Worm (Caenorhabditis elegans) whole organism, L4 larva: ENCODE data around the gene sec-61.A.

Source experiments
- D1046.2 ChIP-seq: fragments of 200-800 bp; sonication (Bioruptor generic); IDR thresholded peaks from 2 replicates; pipeline ENCODE4 v1.3.6; 2022; ENCODE audit warnings: missing genetic modification characterization, missing compliant biosample characterization
- T20F7.1 ChIP-seq: fragments of 200-800 bp; sonication (Bioruptor generic); optimal IDR thresholded peaks from 2 replicates; lab custom pipeline; 2018; ENCODE audit warnings: mild to moderate bottlenecking, missing genetic modification characterization, missing compliant biosample characterization
- T26A8.4 ChIP-seq: fragments of 200-800 bp; sonication (Bioruptor generic); IDR thresholded peaks from 2 replicates; pipeline ENCODE4 v1.3.6; 2022; ENCODE audit warnings: missing genetic modification characterization, missing compliant biosample characterization
- Y48G9A.11 ChIP-seq: fragments of 200-800 bp; sonication (Bioruptor generic); IDR thresholded peaks from 2 replicates; pipeline ENCODE4 v1.3.6; 2022; ENCODE audit warnings: missing genetic modification reagents, missing genetic modification characterization, missing compliant biosample characterization
- ama-1 ChIP-seq: fragments of 150-350 bp; optimal IDR thresholded peaks from 2 replicates; lab custom pipeline; 2014; ENCODE audit warnings: inconsistent platforms, mixed read lengths
- arid-1 ChIP-seq: fragments of 200-800 bp; sonication (Bioruptor generic); conservative IDR thresholded peaks from 2 replicates; pipeline ENCODE4 v1.3.6; 2022; ENCODE audit warnings: missing genetic modification reagents, missing genetic modification characterization, missing compliant biosample characterization
- attf-4 ChIP-seq: sonication (generic microtip); optimal IDR thresholded peaks from 3 replicates; lab custom pipeline; 2017; ENCODE audit warnings: missing biosample characterization, missing genetic modification characterization
- ceh-20 ChIP-seq: fragments of 200-800 bp; sonication (Bioruptor generic); IDR thresholded peaks from 2 replicates; pipeline ENCODE4 v1.3.6; 2022; ENCODE audit warnings: missing genetic modification reagents, missing genetic modification characterization, missing compliant biosample characterization
- ceh-28 ChIP-seq: fragments of 150-350 bp; optimal IDR thresholded peaks from 2 replicates; lab custom pipeline; 2014; ENCODE audit warnings: missing biosample characterization, missing genetic modification reagents, missing genetic modification characterization
- ceh-82 ChIP-seq: sonication (generic microtip); optimal IDR thresholded peaks from 2 replicates; lab custom pipeline; 2017; ENCODE audit warnings: missing biosample characterization, missing genetic modification characterization
- ctbp-1 ChIP-seq: fragments of 200-800 bp; sonication (Bioruptor generic); IDR thresholded peaks from 2 replicates; pipeline ENCODE4 v1.3.6; 2022; ENCODE audit warnings: missing genetic modification reagents, missing genetic modification characterization, missing compliant biosample characterization
- daf-12 ChIP-seq: fragments of 150-350 bp; optimal IDR thresholded peaks from 2 replicates; lab custom pipeline; 2014; ENCODE audit warnings: missing biosample characterization, missing genetic modification reagents, missing genetic modification characterization
- daf-16 ChIP-seq, 3 experiments: sonication (generic microtip); optimal IDR thresholded peaks; 2 replicates each; lab custom pipeline; 2016 to 2017; ENCODE audit warnings: missing genetic modification characterization in 3 of 3, missing genetic modification reagents in 3 of 3, mild to moderate bottlenecking in 2 of 3, missing compliant biosample characterization in 2 of 3, missing biosample characterization in 1 of 3, moderate library complexity in 1 of 3
- dmd-6 ChIP-seq: fragments of 200-800 bp; sonication (Bioruptor generic); IDR thresholded peaks from 2 replicates; pipeline ENCODE4 v1.3.6; 2022; ENCODE audit warnings: missing genetic modification reagents, missing genetic modification characterization, missing compliant biosample characterization
- dmd-8 ChIP-seq: fragments of 200-800 bp; sonication (Bioruptor generic); IDR thresholded peaks from 2 replicates; pipeline ENCODE4 v1.3.6; 2022; ENCODE audit warnings: missing genetic modification characterization, missing compliant biosample characterization
- dmd-9 ChIP-seq: fragments of 200-800 bp; sonication (Bioruptor generic); IDR thresholded peaks from 2 replicates; pipeline ENCODE4 v1.3.6; 2022; ENCODE audit warnings: missing genetic modification reagents, missing genetic modification characterization, missing compliant biosample characterization
- dpl-1 ChIP-seq: fragments of 150-350 bp; optimal IDR thresholded peaks from 2 replicates; lab custom pipeline; 2014; ENCODE audit warnings: missing biosample characterization, missing genetic modification reagents, missing genetic modification characterization
- egl-43 ChIP-seq: fragments of 200-800 bp; sonication (Bioruptor generic); IDR thresholded peaks from 2 replicates; pipeline ENCODE4 v1.3.6; 2022; ENCODE audit warnings: missing genetic modification reagents, missing genetic modification characterization, missing compliant biosample characterization
- hif-1 ChIP-seq, 2 experiments: sonication (generic microtip); optimal IDR thresholded peaks; 2 replicates each; lab custom pipeline; 2016 to 2017; ENCODE audit warnings: missing compliant biosample characterization in 2 of 2, missing genetic modification characterization in 2 of 2, missing genetic modification reagents in 2 of 2, missing genotype in 2 of 2, mild to moderate bottlenecking in 1 of 2
- hlh-11 ChIP-seq: fragments of 200-800 bp; sonication (Bioruptor generic); optimal IDR thresholded peaks from 2 replicates; lab custom pipeline; 2018; ENCODE audit warnings: mild to moderate bottlenecking, missing genetic modification characterization, missing compliant biosample characterization
- hlh-30 ChIP-seq: sonication (generic microtip); optimal IDR thresholded peaks from 2 replicates; lab custom pipeline; 2017; ENCODE audit warnings: antibody characterized with exemption, mild to moderate bottlenecking, missing genetic modification characterization, missing compliant biosample characterization; ENCODE audit not compliant: insufficient read depth
- lim-7 ChIP-seq: fragments of 200-800 bp; sonication (Bioruptor generic); IDR thresholded peaks from 2 replicates; pipeline ENCODE4 v1.3.6; 2022; ENCODE audit warnings: missing genetic modification characterization, missing compliant biosample characterization
- lin-15B ChIP-seq: fragments of 150-350 bp; sonication (generic microtip); optimal IDR thresholded peaks from 3 replicates; lab custom pipeline; 2014; ENCODE audit warnings: missing biosample characterization, missing genetic modification characterization
- lin-38 ChIP-seq: fragments of 200-800 bp; sonication (Bioruptor generic); IDR thresholded peaks from 2 replicates; pipeline ENCODE4 v1.3.6; 2022; ENCODE audit warnings: missing genetic modification reagents, missing genetic modification characterization, missing compliant biosample characterization
- madf-5 ChIP-seq, 2 experiments: fragments of 200-800 bp; sonication (Bioruptor generic); IDR thresholded peaks; 2 replicates each; pipeline ENCODE4 v1.3.6; 2022; ENCODE audit warnings: missing compliant biosample characterization in 2 of 2, missing genetic modification characterization in 2 of 2
- madf-9 ChIP-seq: fragments of 200-800 bp; sonication (Bioruptor generic); conservative IDR thresholded peaks from 2 replicates; pipeline ENCODE4 v1.3.6; 2022; ENCODE audit warnings: missing genetic modification reagents, missing genetic modification characterization, missing compliant biosample characterization
- mdl-1 ChIP-seq, 2 experiments: fragments of 150-350 bp in 1 of 2; sonication (generic microtip) in 1 of 2; optimal IDR thresholded peaks; 2 replicates each; lab custom pipeline; 2014 to 2017; ENCODE audit warnings: missing biosample characterization in 2 of 2, missing genetic modification characterization in 2 of 2
- mep-1 ChIP-seq: fragments of 150-350 bp; sonication (generic microtip); optimal IDR thresholded peaks from 3 replicates; lab custom pipeline; 2014; ENCODE audit warnings: missing biosample characterization, missing genetic modification characterization
- mes-2 ChIP-seq: sonication (generic microtip); optimal IDR thresholded peaks from 2 replicates; lab custom pipeline; 2016; ENCODE audit warnings: missing genotype, mild to moderate bottlenecking, missing genetic modification characterization, missing compliant biosample characterization; ENCODE audit not compliant: poor library complexity, severe bottlenecking
- mxl-3 ChIP-seq: fragments of 200-800 bp; sonication (Bioruptor generic); optimal IDR thresholded peaks from 2 replicates; lab custom pipeline; 2018; ENCODE audit warnings: mild to moderate bottlenecking, missing genetic modification characterization, missing compliant biosample characterization
- nhr-11 ChIP-seq: fragments of 150-350 bp; optimal IDR thresholded peaks from 2 replicates; lab custom pipeline; 2014; ENCODE audit warnings: missing biosample characterization, missing genetic modification characterization
- nhr-111 ChIP-seq: fragments of 200-800 bp; sonication (Bioruptor generic); optimal IDR thresholded peaks from 2 replicates; lab custom pipeline; 2018; ENCODE audit warnings: mild to moderate bottlenecking, missing genetic modification characterization, missing compliant biosample characterization
- nhr-237 ChIP-seq: sonication (generic microtip); optimal IDR thresholded peaks from 2 replicates; lab custom pipeline; 2017; ENCODE audit warnings: missing biosample characterization, missing genetic modification characterization
- nhr-25 ChIP-seq: sonication (generic microtip); optimal IDR thresholded peaks from 2 replicates; lab custom pipeline; 2017; ENCODE audit warnings: missing genetic modification characterization, mild to moderate bottlenecking, missing compliant biosample characterization, antibody characterized with exemption, moderate library complexity, borderline replicate concordance; ENCODE audit not compliant: insufficient read depth
- nhr-41 ChIP-seq: fragments of 200-800 bp; sonication (Bioruptor generic); IDR thresholded peaks from 2 replicates; pipeline ENCODE4 v1.3.6; 2022; ENCODE audit warnings: missing genetic modification reagents, missing genetic modification characterization, missing compliant biosample characterization
- nhr-48 ChIP-seq: sonication (generic microtip); optimal IDR thresholded peaks from 2 replicates; lab custom pipeline; 2016; ENCODE audit warnings: mild to moderate bottlenecking, missing genetic modification characterization, missing compliant biosample characterization
- nhr-77 ChIP-seq: fragments of 150-350 bp; optimal IDR thresholded peaks from 2 replicates; lab custom pipeline; 2014; ENCODE audit warnings: missing biosample characterization, missing genetic modification characterization
- pha-4 ChIP-seq, 2 experiments: fragments of 150-350 bp in 1 of 2; fragments of 200-800 bp in 1 of 2; sonication (Bioruptor generic) in 1 of 2; IDR thresholded peaks in 1 of 2; optimal IDR thresholded peaks in 1 of 2; 2 replicates each; pipeline versions ENCODE4 v1.3.6 to Lab custom; 2014 to 2022; ENCODE audit warnings: missing genetic modification characterization in 2 of 2, missing genetic modification reagents in 2 of 2, missing biosample characterization in 1 of 2, missing compliant biosample characterization in 1 of 2
- pqm-1 ChIP-seq: sonication (generic microtip); optimal IDR thresholded peaks from 2 replicates; lab custom pipeline; 2017; ENCODE audit warnings: missing biosample characterization, missing genetic modification characterization
- saeg-2 ChIP-seq: fragments of 200-800 bp; sonication (Bioruptor generic); IDR thresholded peaks from 2 replicates; pipeline ENCODE4 v1.3.6; 2022; ENCODE audit warnings: missing genetic modification reagents, missing genetic modification characterization, missing compliant biosample characterization
- set-16 ChIP-seq: fragments of 200-800 bp; sonication (Bioruptor generic); IDR thresholded peaks from 2 replicates; pipeline ENCODE4 v1.3.6; 2022; ENCODE audit warnings: missing genetic modification reagents, missing genetic modification characterization, missing compliant biosample characterization
- snpc-1.2 ChIP-seq: fragments of 200-800 bp; sonication (Bioruptor generic); IDR thresholded peaks from 2 replicates; pipeline ENCODE4 v1.3.6; 2022; ENCODE audit warnings: missing genetic modification reagents, missing genetic modification characterization, missing compliant biosample characterization
- spr-1 ChIP-seq: sonication (generic microtip); optimal IDR thresholded peaks from 2 replicates; lab custom pipeline; 2016; ENCODE audit warnings: mild to moderate bottlenecking, missing genetic modification characterization, missing compliant biosample characterization
- tra-1 ChIP-seq: fragments of 200-800 bp; sonication (Bioruptor generic); IDR thresholded peaks from 2 replicates; pipeline ENCODE4 v1.3.6; 2022; ENCODE audit warnings: missing genetic modification reagents, missing genetic modification characterization, missing compliant biosample characterization
- unc-39 ChIP-seq: sonication (generic microtip); optimal IDR thresholded peaks from 2 replicates; lab custom pipeline; 2017; ENCODE audit warnings: missing biosample characterization, missing genetic modification characterization
- vab-7 ChIP-seq: fragments of 200-800 bp; sonication (Bioruptor generic); IDR thresholded peaks from 2 replicates; pipeline ENCODE4 v1.3.6; 2022; ENCODE audit warnings: missing genetic modification reagents, missing genetic modification characterization, missing compliant biosample characterization
- zag-1 ChIP-seq: fragments of 150-350 bp; optimal IDR thresholded peaks from 2 replicates; lab custom pipeline; 2014; ENCODE audit warnings: missing biosample characterization, missing genetic modification characterization

sec-61.A gene

DNA sequence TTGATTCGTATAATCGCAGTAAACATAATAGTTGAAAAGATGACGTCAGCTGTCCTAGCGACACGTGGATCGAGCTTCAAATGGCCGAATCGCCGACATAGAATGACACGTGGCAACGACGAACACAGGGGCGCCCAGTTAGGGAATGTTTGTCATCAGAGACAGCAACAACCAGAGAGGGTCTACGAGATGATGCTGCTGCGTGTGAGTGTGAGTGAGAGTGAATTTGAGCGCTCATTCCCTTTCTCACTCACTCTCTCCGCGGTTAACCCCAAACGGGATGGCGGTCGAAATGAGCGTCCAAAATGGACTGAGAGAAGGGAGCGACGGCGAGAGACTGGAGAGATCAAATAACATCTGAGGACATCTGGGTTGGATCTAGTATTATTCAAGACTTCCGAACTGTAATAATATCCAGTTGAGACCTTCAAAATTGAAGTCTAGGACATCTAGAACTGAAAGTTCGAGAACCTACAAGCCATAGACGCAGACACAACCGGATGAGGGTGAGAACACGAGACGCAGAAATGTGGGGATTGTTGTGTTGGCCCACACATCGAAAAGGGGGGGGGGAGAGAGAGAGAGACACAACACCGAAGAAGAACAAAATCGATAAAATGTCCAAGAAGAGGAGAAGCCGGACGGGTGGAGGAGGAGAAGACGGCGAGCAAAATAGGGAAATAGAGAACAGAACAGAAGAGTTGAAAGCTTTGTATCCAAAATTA, 31.0 kb downstream of the sec-61.A start (continued):
- TF ChIP-seq ctbp-1 (GFP tag; lab: Robert Waterston, UW) (0 out of 2 replicates have a peak, but pooled peaks have one; percentile 46), nhr-25 (tag; lab: Kevin White, UChicago) (peak; percentile 82), nhr-11 (peak; percentile 22), nhr-77 (tag; lab: Kevin White, UChicago) (peak; percentile 69), dpl-1 (peak; percentile 42), daf-12 (tag; lab: Kevin White, UChicago) (no peak), lim-7 (no peak), ceh-20 (peak; percentile 36; the same call in 1 of the 2 replicates), mdl-1 (tag; optimal IDR thresholded peaks at IDR 0.05; lab: Kevin White, UChicago) (peak; percentile 61 to 88), T26A8.4 (GFP tag; lab: Robert Waterston, UW) (0 out of 2 replicates have a peak, but pooled peaks have one; percentile 7), madf-9 (GFP tag; lab: Robert Waterston, UW) (no peak), D1046.2 (GFP tag; lab: Robert Waterston, UW) (no peak), snpc-1.2 (GFP tag; lab: Robert Waterston, UW) (no peak), dmd-8 (no peak), vab-7 (peak; percentile 33; the same call in 1 of the 2 replicates), saeg-2 (GFP tag; lab: Robert Waterston, UW) (0 out of 2 replicates have a peak, but pooled peaks have one; percentile 5), tra-1 (GFP tag; lab: Robert Waterston, UW) (no peak), spr-1 (no peak), nhr-111 (GFP tag; lab: Kevin White, UChicago) (no peak), egl-43 (0 out of 2 replicates have a peak, but pooled peaks have one; percentile 15), nhr-48 (tag; lab: Kevin White, UChicago) (peak; percentile 20), zag-1 (tag; lab: Kevin White, UChicago) (no peak), hif-1 (tag; optimal IDR thresholded peaks at IDR 0.05; lab: Kevin White, UChicago) (peak in 1 of 2 experiments; percentile 7), madf-5 (GFP tag; IDR thresholded peaks at IDR 0.05; lab: Robert Waterston, UW) (no peak), daf-16 (GFP tag; optimal IDR thresholded peaks at IDR 0.05; lab: Kevin White, UChicago) (no peak), daf-16 (tag; optimal IDR thresholded peaks at IDR 0.05; lab: Kevin White, UChicago) (peak; percentile 85), T20F7.1 (GFP tag; lab: Kevin White, UChicago) (peak; percentile 16), arid-1 (GFP tag; lab: Robert Waterston, UW) (0 out of 2 replicates have a peak, but pooled peaks have one; percentile 7), Y48G9A.11 (GFP tag; lab: Robert Waterston, UW) (no peak), dmd-9 (GFP tag; lab: Robert Waterston, UW) (no peak), mxl-3 (GFP tag; lab: Kevin White, UChicago) (peak; percentile 93), mes-2 (tag; lab: Kevin White, UChicago) (peak; percentile 74), attf-4 (tag; lab: Kevin White, UChicago) (no peak), set-16 (GFP tag; lab: Robert Waterston, UW) (peak; percentile 46), pha-4 (GFP tag; IDR thresholded peaks at IDR 0.05; lab: Robert Waterston, UW) (peak; percentile 14; the same call in 1 of the 2 replicates), pha-4 (tag; optimal IDR thresholded peaks at IDR 0.05; lab: Kevin White, UChicago) (no peak), unc-39 (tag; lab: Kevin White, UChicago) (no peak), nhr-41 (GFP tag; lab: Robert Waterston, UW) (no peak), dmd-6 (peak; percentile 46), nhr-237 (tag; lab: Kevin White, UChicago) (no peak), pqm-1 (tag; lab: Kevin White, UChicago) (no peak), ceh-28 (peak; percentile 70), ama-1 (lab: Kevin White, UChicago) (peak; percentile 71), hlh-11 (tag; lab: Kevin White, UChicago) (peak; percentile 75), ceh-82 (tag; lab: Kevin White, UChicago) (no peak), hlh-30 (peak; percentile 94), lin-15B (tag; lab: Kevin White, UChicago) (no peak), mep-1 (peak; percentile 89), lin-38 (GFP tag; lab: Robert Waterston, UW) (peak; percentile 40; the same call in 1 of the 2 replicates)
